Fruit fly (Drosophila melanogaster) whole organism, adult: Measurements from ENCODE around the gene CG14605.

Experiments
- CG12768 ChIP-seq: fragments of 200-800 bp; sonication (Bioruptor generic); optimal IDR thresholded peaks from 2 replicates; lab custom pipeline; 2017; ENCODE audit warnings: missing biosample characterization, missing genetic modification characterization, mild to moderate bottlenecking, moderate library complexity, missing genetic modification reagents
- CG1620 ChIP-seq: fragments of 200-800 bp; sonication (Bioruptor generic); optimal IDR thresholded peaks from 2 replicates; lab custom pipeline; 2016; ENCODE audit warnings: missing biosample characterization, missing genetic modification characterization
- CG33017 ChIP-seq: fragments of 200-800 bp; sonication (Bioruptor generic); optimal IDR thresholded peaks from 2 replicates; lab custom pipeline; 2018; ENCODE audit warnings: missing biosample characterization, mild to moderate bottlenecking, missing genetic modification characterization, moderate library complexity
- CG7045 ChIP-seq: fragments of 200-800 bp; sonication (Bioruptor generic); optimal IDR thresholded peaks from 2 replicates; lab custom pipeline; 2017; ENCODE audit warnings: missing biosample characterization, mild to moderate bottlenecking, missing genetic modification characterization
- CG7101 ChIP-seq: fragments of 200-800 bp; sonication (Bioruptor generic); optimal IDR thresholded peaks from 2 replicates; lab custom pipeline; 2018; ENCODE audit warnings: missing biosample characterization, mild to moderate bottlenecking, missing genetic modification characterization, moderate library complexity
- Clk ChIP-seq: fragments of 200-800 bp; sonication (Bioruptor generic); optimal IDR thresholded peaks from 2 replicates; lab custom pipeline; 2017; ENCODE audit warnings: missing biosample characterization, missing genetic modification characterization
- Crg-1 ChIP-seq: fragments of 200-800 bp; sonication (Bioruptor generic); optimal IDR thresholded peaks from 2 replicates; lab custom pipeline; 2016; ENCODE audit warnings: missing biosample characterization, missing genetic modification characterization
- cnc ChIP-seq, 2 experiments: fragments of >200 bp; optimal IDR thresholded peaks; 2 replicates each; lab custom pipeline; 2017
- kay ChIP-seq: fragments of 200-800 bp; sonication (Bioruptor generic); peaks from one replicate; lab custom pipeline; 2016; ENCODE audit warnings: missing biosample characterization, missing genetic modification characterization, borderline replicate concordance
- pad ChIP-seq: fragments of 200-800 bp; sonication (Bioruptor generic); optimal IDR thresholded peaks from 3 replicates; lab custom pipeline; 2017; ENCODE audit warnings: missing biosample characterization, missing genetic modification characterization, mild to moderate bottlenecking, moderate library complexity, missing genetic modification reagents
- tj ChIP-seq: fragments of 200-800 bp; sonication (Bioruptor generic); optimal IDR thresholded peaks from 3 replicates; lab custom pipeline; 2017; ENCODE audit warnings: missing biosample characterization, mild to moderate bottlenecking, missing genetic modification characterization, moderate library complexity
- toe ChIP-seq: fragments of 200-800 bp; sonication (Bioruptor generic); optimal IDR thresholded peaks from 2 replicates; lab custom pipeline; 2016; ENCODE audit warnings: missing biosample characterization, missing genetic modification characterization

dm6 chr3R:7241460-7241859, 22.0 kb upstream of the CG14605 start, which contains the start of gene CG14607:
- TF ChIP-seq toe, result no peak
- no peak for TF ChIP-seq tj (GFP tag; lab: Kevin White, UChicago)
- TF ChIP-seq Clk (GFP tag; lab: Kevin White, UChicago), result no peak
- no peak for TF ChIP-seq Crg-1
- TF ChIP-seq cnc (optimal IDR thresholded peaks at IDR 0.05; lab: Kevin White, UChicago), result no peak
- TF ChIP-seq CG12768 (GFP tag; lab: Kevin White, UChicago), result no peak
- no peak for TF ChIP-seq kay (GFP tag; lab: Kevin White, UChicago)
- TF ChIP-seq CG7101 (tag; lab: Kevin White, UChicago), result no peak
- TF ChIP-seq CG1620 (GFP tag; lab: Kevin White, UChicago), result no peak
- no peak for TF ChIP-seq CG33017 (tag; lab: Kevin White, UChicago)
- no peak for TF ChIP-seq CG7045
- TF ChIP-seq pad (GFP tag; lab: Kevin White, UChicago), result no peak
